Fruit fly (Drosophila melanogaster): ENCODE data around the gene PSMG1.

PSMG1 gene

DNA sequence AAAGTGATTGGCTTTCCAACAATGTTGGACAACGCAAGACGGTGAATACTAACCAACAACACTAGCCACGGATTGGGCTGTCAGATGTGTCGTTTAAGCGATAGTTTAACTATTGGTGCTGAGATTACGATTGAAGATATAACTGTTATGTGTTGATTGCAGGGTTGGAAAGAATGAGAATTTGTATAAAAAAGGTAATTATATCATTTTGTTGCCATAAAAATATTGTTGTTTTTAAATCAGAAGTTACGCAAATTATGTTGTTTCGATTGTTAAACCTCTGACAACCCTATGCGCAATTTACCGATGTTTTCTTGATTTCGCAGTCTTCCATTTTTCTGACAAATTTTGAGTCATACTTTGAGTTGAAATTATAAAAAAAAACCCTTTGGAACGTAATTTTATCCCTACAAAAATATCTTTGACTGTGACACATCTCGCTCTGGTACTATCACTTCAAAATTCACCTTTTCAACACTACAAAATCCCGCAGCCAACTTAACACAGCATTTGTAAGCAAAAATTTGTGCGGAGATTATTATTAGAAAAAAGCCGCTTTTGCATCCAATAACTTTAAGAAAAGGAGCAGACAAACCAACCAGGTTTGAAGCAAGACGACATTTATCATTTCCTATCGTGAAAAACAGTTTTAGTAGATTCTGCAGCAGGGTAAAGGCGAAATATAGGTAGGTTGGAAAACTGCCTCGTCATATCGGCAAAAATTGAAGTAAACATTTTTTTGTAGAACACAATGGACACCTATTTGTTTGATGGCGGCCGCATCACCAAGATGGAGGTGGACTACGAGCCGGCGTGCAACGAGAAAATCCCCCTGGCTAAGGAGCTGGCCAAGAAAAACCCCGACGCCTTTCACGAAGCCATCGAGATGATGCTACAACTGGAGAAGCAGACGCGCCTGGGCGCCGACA lies 4.8 kb downstream of the PSMG1 start, which contains the start of the genes Hat1 and Rpn5 (continued):
- TF ChIP-seq tna (GFP tag; IDR thresholded peaks at IDR 0.05; ENCODE audit: partially characterized antibody), result peak; percentile 17; the same call in 1 of the 2 replicates
- no peak for TF ChIP-seq dimm (GFP tag; IDR thresholded peaks at IDR 0.05)
- peak; percentile 79 for TF ChIP-seq NC2β (GFP tag; optimal IDR thresholded peaks at IDR 0.05)
- peak; percentile 6; the same call in 1 of the 2 replicates for TF ChIP-seq HLH3B (GFP tag; IDR thresholded peaks at IDR 0.05)
- peak in 1 of 2 experiments; percentile 95 for TF ChIP-seq Dfd (GFP tag; optimal IDR thresholded peaks at IDR 0.05)
- peak; percentile 88 for TF ChIP-seq Dad (GFP tag; optimal IDR thresholded peaks at IDR 0.05)
- peak; percentile 92 for TF ChIP-seq CG16863 (GFP tag; optimal IDR thresholded peaks at IDR 0.05)
- no peak for TF ChIP-seq CG43689 (GFP tag; IDR thresholded peaks at IDR 0.05)
- TF ChIP-seq Trl (optimal IDR thresholded peaks at IDR 0.05), result no peak
- TF ChIP-seq Trl (GFP tag; optimal IDR thresholded peaks at IDR 0.05), result peak; percentile 93
- TF ChIP-seq ATbp (GFP tag; optimal IDR thresholded peaks at IDR 0.05), result peak; percentile 48
- 0 out of 2 replicates have a peak, but pooled peaks have one; percentile 31 for TF ChIP-seq Poxn (GFP tag; IDR thresholded peaks at IDR 0.05)
- TF ChIP-seq sim (GFP tag; IDR thresholded peaks at IDR 0.05), result no peak
- peak; percentile 72 for TF ChIP-seq NK7.1 (GFP tag; optimal IDR thresholded peaks at IDR 0.05)
- TF ChIP-seq Mes4 (GFP tag; optimal IDR thresholded peaks at IDR 0.05), result peak; percentile 83
- TF ChIP-seq Nf-YB (GFP tag; optimal IDR thresholded peaks at IDR 0.05), result peak; percentile 47
- peak; percentile 58 for TF ChIP-seq CG31224 (GFP tag; IDR thresholded peaks at IDR 0.05)
- TF ChIP-seq Sox102F (GFP tag; optimal IDR thresholded peaks at IDR 0.05), result peak; percentile 64
- TF ChIP-seq lola (GFP tag; optimal IDR thresholded peaks at IDR 0.05), result peak in 1 of 3 experiments; percentile 81
- TF ChIP-seq Eip74EF (GFP tag; optimal IDR thresholded peaks at IDR 0.05), result peak in 1 of 2 experiments; percentile 4
- TF ChIP-seq dmrt11E (tag; optimal IDR thresholded peaks at IDR 0.05), result peak; percentile 74
- peak; percentile 78 for TF ChIP-seq gro (GFP tag; optimal IDR thresholded peaks at IDR 0.05)
- peak; percentile 70; the same call in 1 of the 2 replicates for TF ChIP-seq CG14441 (GFP tag; IDR thresholded peaks at IDR 0.05)
- TF ChIP-seq chm (GFP tag; IDR thresholded peaks at IDR 0.05), result peak; percentile 59; the same call in 1 of the 2 replicates
- TF ChIP-seq br (optimal IDR thresholded peaks at IDR 0.05), result no peak
- TF ChIP-seq MESR4 (GFP tag; optimal IDR thresholded peaks at IDR 0.05), result peak; percentile 35
- peak; percentile 54; the same call in 1 of the 2 replicates for TF ChIP-seq Atf6 (GFP tag; IDR thresholded peaks at IDR 0.05)
- peak; percentile 95 for TF ChIP-seq CG13624 (GFP tag; optimal IDR thresholded peaks at IDR 0.05)
- TF ChIP-seq Max (GFP tag; optimal IDR thresholded peaks at IDR 0.05), result peak; percentile 90
- peak; percentile 47 for TF ChIP-seq CG10366 (GFP tag; IDR thresholded peaks at IDR 0.05)
- TF ChIP-seq pum (GFP tag; optimal IDR thresholded peaks at IDR 0.05), result peak; percentile 93
- TF ChIP-seq sima (GFP tag; optimal IDR thresholded peaks at IDR 0.05), result peak; percentile 71
- TF ChIP-seq slbo (GFP tag; IDR thresholded peaks at IDR 0.05), result peak; percentile 78
- peak; percentile 90 for TF ChIP-seq CG1602 (GFP tag; optimal IDR thresholded peaks at IDR 0.05)
- TF ChIP-seq CG34422 (GFP tag; IDR thresholded peaks at IDR 0.05), result peak; percentile 36; the same call in 2 of the 3 replicates
- TF ChIP-seq Taf1 (GFP tag; IDR thresholded peaks at IDR 0.05), result peak; percentile 58; the same call in 1 of the 2 replicates
- peak; percentile 91 for TF ChIP-seq chn (GFP tag; optimal IDR thresholded peaks at IDR 0.05)
- TF ChIP-seq Sin3A (optimal IDR thresholded peaks at IDR 0.05), result peak; percentile 62
- TF ChIP-seq CG4617 (GFP tag; optimal IDR thresholded peaks at IDR 0.05; ENCODE audit: borderline replicate concordance), result peak; percentile 76
- peak; percentile 86 for TF ChIP-seq CG12155 (GFP tag; optimal IDR thresholded peaks at IDR 0.05)
- TF ChIP-seq CG17829 (tag; optimal IDR thresholded peaks at IDR 0.05), result peak; percentile 68
- peak; percentile 68 for TF ChIP-seq CG13123 (GFP tag; optimal IDR thresholded peaks at IDR 0.05)
- no peak for TF ChIP-seq Drgx (GFP tag; IDR thresholded peaks at IDR 0.05)
- peak; percentile 95 for TF ChIP-seq CG17361 (GFP tag; IDR thresholded peaks at IDR 0.05)
- TF ChIP-seq az2 (GFP tag; optimal IDR thresholded peaks at IDR 0.05), result peak; percentile 84
- peak; percentile 82 for TF ChIP-seq dm (GFP tag; optimal IDR thresholded peaks at IDR 0.05)
- TF ChIP-seq CG3847 (GFP tag; IDR thresholded peaks at IDR 0.05), result peak; percentile 86
- TF ChIP-seq Optix (GFP tag; IDR thresholded peaks at IDR 0.05), result no peak
- peak; percentile 80 for TF ChIP-seq CG3281 (GFP tag; optimal IDR thresholded peaks at IDR 0.05)
- no peak for TF ChIP-seq Lim3 (GFP tag; IDR thresholded peaks at IDR 0.05)

All from whole organism, embryonic.